Worm (Caenorhabditis elegans) whole organism, L4 larva: ENCODE measurements around the gene unc-105.
A peak's percentile ranks its signal among the peaks of the same experiment; 100 is the strongest.

ENCODE experiments used
- D1046.2 ChIP-seq: fragments of 200-800 bp; sonication (Bioruptor generic); IDR thresholded peaks from 2 replicates; pipeline ENCODE4 v1.3.6; 2022; ENCODE audit warnings: missing genetic modification characterization, missing compliant biosample characterization
- F49E8.2 ChIP-seq: sonication (generic microtip); optimal IDR thresholded peaks from 2 replicates; lab custom pipeline; 2016; ENCODE audit warnings: missing compliant biosample characterization, mild to moderate bottlenecking, missing genetic modification characterization, borderline replicate concordance
- Y48G9A.11 ChIP-seq: fragments of 200-800 bp; sonication (Bioruptor generic); IDR thresholded peaks from 2 replicates; pipeline ENCODE4 v1.3.6; 2022; ENCODE audit warnings: missing genetic modification reagents, missing genetic modification characterization, missing compliant biosample characterization
- ZK337.2 ChIP-seq: fragments of 200-800 bp; sonication (Bioruptor generic); IDR thresholded peaks from 2 replicates; pipeline ENCODE4 v1.3.6; 2022; ENCODE audit warnings: missing genetic modification reagents, missing genetic modification characterization, missing compliant biosample characterization
- ama-1 ChIP-seq: fragments of 150-350 bp; optimal IDR thresholded peaks from 2 replicates; lab custom pipeline; 2014; ENCODE audit warnings: inconsistent platforms, mixed read lengths
- ceh-20 ChIP-seq: fragments of 200-800 bp; sonication (Bioruptor generic); IDR thresholded peaks from 2 replicates; pipeline ENCODE4 v1.3.6; 2022; ENCODE audit warnings: missing genetic modification reagents, missing genetic modification characterization, missing compliant biosample characterization
- ceh-32 ChIP-seq: sonication (generic microtip); optimal IDR thresholded peaks from 2 replicates; lab custom pipeline; 2016; ENCODE audit warnings: mild to moderate bottlenecking, missing genetic modification characterization, missing compliant biosample characterization; ENCODE audit not compliant: poor library complexity
- ceh-44 ChIP-seq: fragments of 200-800 bp; sonication (Bioruptor generic); IDR thresholded peaks from 2 replicates; pipeline ENCODE4 v1.3.6; 2022; ENCODE audit warnings: missing genetic modification reagents, missing genetic modification characterization, missing compliant biosample characterization
- ces-1 ChIP-seq: fragments of 150-350 bp; sonication (generic microtip); optimal IDR thresholded peaks from 4 replicates; lab custom pipeline; 2014; ENCODE audit warnings: missing biosample characterization, missing genetic modification reagents, missing genetic modification characterization
- daf-12 ChIP-seq: fragments of 150-350 bp; optimal IDR thresholded peaks from 2 replicates; lab custom pipeline; 2014; ENCODE audit warnings: missing biosample characterization, missing genetic modification reagents, missing genetic modification characterization
- daf-8 ChIP-seq: fragments of 200-800 bp; sonication (Bioruptor generic); IDR thresholded peaks from 2 replicates; pipeline ENCODE4 v1.3.6; 2022; ENCODE audit warnings: missing genetic modification characterization, missing compliant biosample characterization
- dmd-9 ChIP-seq: fragments of 200-800 bp; sonication (Bioruptor generic); IDR thresholded peaks from 2 replicates; pipeline ENCODE4 v1.3.6; 2022; ENCODE audit warnings: missing genetic modification reagents, missing genetic modification characterization, missing compliant biosample characterization
- duxl-1 ChIP-seq: sonication (generic microtip); optimal IDR thresholded peaks from 2 replicates; lab custom pipeline; 2016; ENCODE audit warnings: mild to moderate bottlenecking, missing genetic modification characterization, moderate library complexity, missing compliant biosample characterization; ENCODE audit not compliant: poor library complexity
- dve-1 ChIP-seq: sonication (generic microtip); optimal IDR thresholded peaks from 2 replicates; lab custom pipeline; 2017; ENCODE audit warnings: antibody characterized with exemption, mild to moderate bottlenecking, missing genetic modification characterization, missing compliant biosample characterization; ENCODE audit not compliant: insufficient read depth
- fkh-10 ChIP-seq: fragments of 150-350 bp; optimal IDR thresholded peaks from 2 replicates; lab custom pipeline; 2014; ENCODE audit warnings: missing biosample characterization, missing genetic modification reagents, missing genetic modification characterization
- gei-8 ChIP-seq: fragments of 200-800 bp; sonication (Bioruptor generic); optimal IDR thresholded peaks from 2 replicates; lab custom pipeline; 2018; ENCODE audit warnings: mild to moderate bottlenecking, missing genetic modification characterization, missing compliant biosample characterization
- hlh-11 ChIP-seq: fragments of 200-800 bp; sonication (Bioruptor generic); optimal IDR thresholded peaks from 2 replicates; lab custom pipeline; 2018; ENCODE audit warnings: mild to moderate bottlenecking, missing genetic modification characterization, missing compliant biosample characterization
- hmg-1.1 ChIP-seq: fragments of 200-800 bp; sonication (Bioruptor generic); IDR thresholded peaks from 2 replicates; pipeline ENCODE4 v1.3.6; 2022; ENCODE audit warnings: missing genetic modification reagents, missing genetic modification characterization, missing compliant biosample characterization
- lin-1 ChIP-seq: fragments of 200-800 bp; sonication (Bioruptor generic); IDR thresholded peaks from 2 replicates; pipeline ENCODE4 v1.3.6; 2022; ENCODE audit warnings: missing genetic modification reagents, missing genetic modification characterization, missing compliant biosample characterization
- lin-13 ChIP-seq: fragments of 150-350 bp; optimal IDR thresholded peaks from 2 replicates; lab custom pipeline; 2014; ENCODE audit warnings: missing biosample characterization, missing genetic modification reagents, missing genetic modification characterization
- lin-38 ChIP-seq: fragments of 200-800 bp; sonication (Bioruptor generic); IDR thresholded peaks from 2 replicates; pipeline ENCODE4 v1.3.6; 2022; ENCODE audit warnings: missing genetic modification reagents, missing genetic modification characterization, missing compliant biosample characterization
- mdl-1 ChIP-seq, 2 experiments: fragments of 150-350 bp in 1 of 2; sonication (generic microtip) in 1 of 2; optimal IDR thresholded peaks; 2 replicates each; lab custom pipeline; 2014 to 2017; ENCODE audit warnings: missing biosample characterization in 2 of 2, missing genetic modification characterization in 2 of 2
- mdt-29 ChIP-seq: fragments of 200-800 bp; sonication (Bioruptor generic); IDR thresholded peaks from 2 replicates; pipeline ENCODE4 v1.3.6; 2022; ENCODE audit warnings: missing genetic modification reagents, missing genetic modification characterization, missing compliant biosample characterization
- mep-1 ChIP-seq: fragments of 150-350 bp; sonication (generic microtip); optimal IDR thresholded peaks from 3 replicates; lab custom pipeline; 2014; ENCODE audit warnings: missing biosample characterization, missing genetic modification characterization
- mes-2 ChIP-seq: sonication (generic microtip); optimal IDR thresholded peaks from 2 replicates; lab custom pipeline; 2016; ENCODE audit warnings: missing genotype, mild to moderate bottlenecking, missing genetic modification characterization, missing compliant biosample characterization; ENCODE audit not compliant: poor library complexity, severe bottlenecking
- mxl-2 ChIP-seq: fragments of 200-800 bp; sonication (Bioruptor generic); conservative IDR thresholded peaks from 2 replicates; pipeline ENCODE4 v1.3.6; 2022; ENCODE audit warnings: missing genetic modification reagents, missing genetic modification characterization, missing compliant biosample characterization
- nhr-237 ChIP-seq: sonication (generic microtip); optimal IDR thresholded peaks from 2 replicates; lab custom pipeline; 2017; ENCODE audit warnings: missing biosample characterization, missing genetic modification characterization
- nhr-25 ChIP-seq: sonication (generic microtip); optimal IDR thresholded peaks from 2 replicates; lab custom pipeline; 2017; ENCODE audit warnings: missing genetic modification characterization, mild to moderate bottlenecking, missing compliant biosample characterization, antibody characterized with exemption, moderate library complexity, borderline replicate concordance; ENCODE audit not compliant: insufficient read depth
- nhr-42 ChIP-seq: fragments of 200-800 bp; sonication (Bioruptor generic); IDR thresholded peaks from 2 replicates; pipeline ENCODE4 v1.3.6; 2022; ENCODE audit warnings: missing genetic modification characterization, missing compliant biosample characterization
- nhr-48 ChIP-seq: sonication (generic microtip); optimal IDR thresholded peaks from 2 replicates; lab custom pipeline; 2016; ENCODE audit warnings: mild to moderate bottlenecking, missing genetic modification characterization, missing compliant biosample characterization
- nhr-76 ChIP-seq: fragments of 150-350 bp; optimal IDR thresholded peaks from 2 replicates; lab custom pipeline; 2014; ENCODE audit warnings: missing biosample characterization, missing genetic modification characterization
- nhr-77 ChIP-seq: fragments of 150-350 bp; optimal IDR thresholded peaks from 2 replicates; lab custom pipeline; 2014; ENCODE audit warnings: missing biosample characterization, missing genetic modification characterization
- pha-4 ChIP-seq, 2 experiments: fragments of 150-350 bp in 1 of 2; fragments of 200-800 bp in 1 of 2; sonication (Bioruptor generic) in 1 of 2; IDR thresholded peaks in 1 of 2; optimal IDR thresholded peaks in 1 of 2; 2 replicates each; pipeline versions ENCODE4 v1.3.6 to Lab custom; 2014 to 2022; ENCODE audit warnings: missing genetic modification characterization in 2 of 2, missing genetic modification reagents in 2 of 2, missing biosample characterization in 1 of 2, missing compliant biosample characterization in 1 of 2
- sdz-12 ChIP-seq: fragments of 200-800 bp; sonication (Bioruptor generic); optimal IDR thresholded peaks from 2 replicates; lab custom pipeline; 2018; ENCODE audit warnings: mild to moderate bottlenecking, missing genetic modification characterization, missing compliant biosample characterization
- set-16 ChIP-seq: fragments of 200-800 bp; sonication (Bioruptor generic); IDR thresholded peaks from 2 replicates; pipeline ENCODE4 v1.3.6; 2022; ENCODE audit warnings: missing genetic modification reagents, missing genetic modification characterization, missing compliant biosample characterization
- skn-1 ChIP-seq: fragments of 150-350 bp; optimal IDR thresholded peaks from 2 replicates; lab custom pipeline; 2014; ENCODE audit warnings: missing biosample characterization, missing genetic modification characterization
- snpc-1.2 ChIP-seq: fragments of 200-800 bp; sonication (Bioruptor generic); IDR thresholded peaks from 2 replicates; pipeline ENCODE4 v1.3.6; 2022; ENCODE audit warnings: missing genetic modification reagents, missing genetic modification characterization, missing compliant biosample characterization
- snpc-4 ChIP-seq: fragments of 150-350 bp; optimal IDR thresholded peaks from 2 replicates; lab custom pipeline; 2014; ENCODE audit warnings: missing biosample characterization, missing genetic modification characterization
- spr-1 ChIP-seq: sonication (generic microtip); optimal IDR thresholded peaks from 2 replicates; lab custom pipeline; 2016; ENCODE audit warnings: mild to moderate bottlenecking, missing genetic modification characterization, missing compliant biosample characterization
- tag-97 ChIP-seq: fragments of 200-800 bp; sonication (Bioruptor generic); IDR thresholded peaks from 2 replicates; pipeline ENCODE4 v1.3.6; 2022; ENCODE audit warnings: missing genetic modification characterization, missing compliant biosample characterization
- unc-130 ChIP-seq: sonication (generic microtip); optimal IDR thresholded peaks from 2 replicates; lab custom pipeline; 2016; ENCODE audit warnings: missing genetic modification reagents, missing genetic modification characterization, missing compliant biosample characterization
- unc-62 ChIP-seq, 3 experiments: fragments of 150-350 bp in 1 of 3; sonication (generic microtip); optimal IDR thresholded peaks in 2 of 3; peaks in 1 of 3; 1 replicate in 1 of 3; 2 replicates in 2 of 3; lab custom pipeline; 2014 to 2017; ENCODE audit warnings: missing biosample characterization in 3 of 3, missing genetic modification characterization in 3 of 3, missing genetic modification reagents in 3 of 3, missing genotype in 1 of 3
- vab-7 ChIP-seq: fragments of 200-800 bp; sonication (Bioruptor generic); IDR thresholded peaks from 2 replicates; pipeline ENCODE4 v1.3.6; 2022; ENCODE audit warnings: missing genetic modification reagents, missing genetic modification characterization, missing compliant biosample characterization
- zag-1 ChIP-seq: fragments of 150-350 bp; optimal IDR thresholded peaks from 2 replicates; lab custom pipeline; 2014; ENCODE audit warnings: missing biosample characterization, missing genetic modification characterization
- zfp-2 ChIP-seq: sonication (generic microtip); optimal IDR thresholded peaks from 2 replicates; lab custom pipeline; 2016; ENCODE audit warnings: mild to moderate bottlenecking, missing genetic modification characterization, missing compliant biosample characterization
- zfp-3 ChIP-seq: fragments of 200-800 bp; sonication (Bioruptor generic); conservative IDR thresholded peaks from 2 replicates; pipeline ENCODE4 v1.3.6; 2022; ENCODE audit warnings: missing genetic modification reagents, missing genetic modification characterization, missing compliant biosample characterization
- ztf-7 ChIP-seq: fragments of 150-350 bp; optimal IDR thresholded peaks from 2 replicates; lab custom pipeline; 2014; ENCODE audit warnings: missing biosample characterization, missing genetic modification characterization

Gene unc-105

ce11 chrII:8078041-8078440 lies 38.2 kb upstream of the unc-105 start, which contains the start of gene K02C4.5 (continued):
- TF ChIP-seq zfp-2 (tag; lab: Kevin White, UChicago) (no peak), D1046.2 (GFP tag; lab: Robert Waterston, UW) (no peak), gei-8 (no peak), ceh-44 (GFP tag; lab: Robert Waterston, UW) (no peak), ces-1 (GFP tag; lab: Kevin White, UChicago) (no peak), dve-1 (tag; lab: Kevin White, UChicago) (peak; percentile 60), mep-1 (tag; lab: Kevin White, UChicago) (peak; percentile 25)

ce11 chrII:8086803-8087202 lies 29.5 kb upstream of the unc-105 start, which contains the start of gene K02C4.3:
K02C4.3 (minus strand) TSS chrII:8086853.
- TF ChIP-seq nhr-237 (tag; lab: Kevin White, UChicago) (no peak), mep-1 (tag; lab: Kevin White, UChicago) (peak; percentile 70), spr-1 (peak; percentile 42), snpc-4 (peak; percentile 37), ztf-7 (tag; lab: Kevin White, UChicago) (peak; percentile 10), fkh-10 (peak; percentile 2), dve-1 (tag; lab: Kevin White, UChicago) (peak; percentile 72), ceh-44 (GFP tag; lab: Robert Waterston, UW) (no peak), vab-7 (GFP tag; lab: Robert Waterston, UW) (no peak), hmg-1.1 (GFP tag; lab: Robert Waterston, UW) (0 out of 2 replicates have a peak, but pooled peaks have one; percentile 13), hlh-11 (tag; lab: Kevin White, UChicago) (peak; percentile 46), mes-2 (tag; lab: Kevin White, UChicago) (peak; percentile 81), nhr-76 (no peak), skn-1 (no peak), ZK337.2 (GFP tag; lab: Robert Waterston, UW) (no peak), sdz-12 (GFP tag; lab: Kevin White, UChicago) (no peak), mdl-1 (tag; optimal IDR thresholded peaks at IDR 0.05; lab: Kevin White, UChicago) (no peak), mxl-2 (GFP tag; lab: Robert Waterston, UW) (no peak), zfp-3 (GFP tag; lab: Robert Waterston, UW) (no peak), zag-1 (tag; lab: Kevin White, UChicago) (no peak), lin-38 (GFP tag; lab: Robert Waterston, UW) (peak; percentile 75), nhr-25 (tag; lab: Kevin White, UChicago) (no peak), unc-62 (GFP tag; optimal IDR thresholded peaks at IDR 0.05 in 1 of 2; lab: Kevin White, UChicago) (no peak), unc-62 (tag; optimal IDR thresholded peaks at IDR 0.05; lab: Kevin White, UChicago) (no peak), lin-13 (no peak), dmd-9 (GFP tag; lab: Robert Waterston, UW) (no peak), nhr-42 (GFP tag; lab: Robert Waterston, UW) (no peak), daf-8 (GFP tag; lab: Robert Waterston, UW) (no peak), ceh-32 (tag; lab: Kevin White, UChicago) (no peak), F49E8.2 (no peak), nhr-77 (tag; lab: Kevin White, UChicago) (peak; percentile 45), Y48G9A.11 (no peak), duxl-1 (tag; lab: Kevin White, UChicago) (peak; percentile 54), ceh-20 (GFP tag; lab: Robert Waterston, UW) (no peak), snpc-1.2 (GFP tag; lab: Robert Waterston, UW) (no peak), pha-4 (GFP tag; IDR thresholded peaks at IDR 0.05; lab: Robert Waterston, UW) (no peak), pha-4 (tag; optimal IDR thresholded peaks at IDR 0.05; lab: Kevin White, UChicago) (peak; percentile 14), unc-130 (GFP tag; lab: Kevin White, UChicago) (no peak), lin-1 (GFP tag; lab: Robert Waterston, UW) (no peak), nhr-48 (tag; lab: Kevin White, UChicago) (peak; percentile 23), mdt-29 (GFP tag; lab: Robert Waterston, UW) (no peak), ama-1 (lab: Kevin White, UChicago) (no peak), D1046.2 (GFP tag; lab: Robert Waterston, UW) (no peak), set-16 (GFP tag; lab: Robert Waterston, UW) (no peak), daf-12 (no peak), tag-97 (GFP tag; lab: Robert Waterston, UW) (no peak)
